Worm (Caenorhabditis elegans): Measurements from ENCODE around the gene dct-14.

The dct-14 gene

ce11 chrV:20500405-20500804 is at the start of gene dct-14:
Gene dct-14, minus strand, starts transcription at chrV:20500505.
- no peak for TF ChIP-seq him-1 (tag; optimal IDR thresholded peaks at IDR 0.05)
- no peak for TF ChIP-seq W03F9.2 (tag; optimal IDR thresholded peaks at IDR 0.05)
- TF ChIP-seq dao-5 (tag; optimal IDR thresholded peaks at IDR 0.05): no peak

ce11 chrV:20547048-20547447 is 46.7 kb upstream of the dct-14 start, which contains the start of gene Y38H6C.18:
Gene Y38H6C.18, minus strand, starts transcription at chrV:20547148.
- TF ChIP-seq dao-5 (tag; optimal IDR thresholded peaks at IDR 0.05) (no peak), W03F9.2 (tag; optimal IDR thresholded peaks at IDR 0.05) (no peak), him-1 (tag; optimal IDR thresholded peaks at IDR 0.05) (no peak)

- no peak for TF ChIP-seq dao-5 (tag; optimal IDR thresholded peaks at IDR 0.05)
- TF ChIP-seq W03F9.2 (tag; optimal IDR thresholded peaks at IDR 0.05): no peak
- no peak for TF ChIP-seq him-1 (tag; optimal IDR thresholded peaks at IDR 0.05)
Measured at ce11 chrV:20545742-20546141, 45.4 kb upstream of the dct-14 start.

DNA sequence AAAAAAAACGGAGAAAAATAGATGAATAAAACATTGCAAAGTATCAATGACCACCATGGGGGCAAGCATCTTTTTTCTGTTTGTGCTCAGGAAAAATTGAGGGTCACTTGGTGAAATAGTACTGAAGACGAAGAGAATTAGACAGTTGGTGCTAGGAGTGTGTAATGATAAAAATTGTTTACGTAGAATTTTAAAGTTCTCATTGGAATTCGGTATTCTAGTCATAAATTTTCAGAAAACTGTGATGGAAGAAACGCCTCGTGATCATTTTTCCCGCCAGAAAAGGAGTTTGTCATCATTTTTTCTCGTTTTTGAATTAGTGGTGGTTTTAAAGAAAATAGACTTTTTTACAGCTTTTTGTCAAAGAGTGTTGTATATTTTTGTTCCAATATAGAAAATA is 44.3 kb upstream of the dct-14 start:
- TF ChIP-seq him-1 (tag; optimal IDR thresholded peaks at IDR 0.05) (no peak), dao-5 (tag; optimal IDR thresholded peaks at IDR 0.05) (no peak), W03F9.2 (tag; optimal IDR thresholded peaks at IDR 0.05) (no peak)

DNA sequence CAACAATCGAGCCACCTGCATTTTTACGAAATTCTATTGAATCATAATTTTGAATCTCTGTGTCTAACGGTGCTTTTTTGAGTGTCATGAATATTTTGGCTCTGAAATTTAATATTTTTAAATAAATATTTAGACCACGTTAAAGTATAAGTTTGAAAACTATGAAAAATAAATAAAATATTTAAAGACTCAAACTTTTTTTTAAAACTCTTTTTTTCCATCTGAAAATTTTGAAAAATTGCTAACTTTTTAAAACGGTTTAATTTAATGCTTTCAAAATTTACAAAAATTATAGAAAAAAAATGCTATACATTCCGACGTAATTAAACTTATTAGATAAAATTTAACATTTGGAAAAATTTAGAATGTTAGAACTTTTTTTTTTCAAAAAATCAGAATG is 43.8 kb upstream of the dct-14 start, which contains the start of gene slc-36.3:
slc-36.3 (minus strand) TSS at position 101 of the 400 bp plus-strand sequence.
- TF ChIP-seq dao-5 (tag; optimal IDR thresholded peaks at IDR 0.05) (no peak), W03F9.2 (tag; optimal IDR thresholded peaks at IDR 0.05) (no peak), him-1 (tag; optimal IDR thresholded peaks at IDR 0.05) (no peak)

- no peak for TF ChIP-seq W03F9.2 (tag; optimal IDR thresholded peaks at IDR 0.05)
- no peak for TF ChIP-seq dao-5 (tag; optimal IDR thresholded peaks at IDR 0.05)
- no peak for TF ChIP-seq him-1 (tag; optimal IDR thresholded peaks at IDR 0.05)
Measured at ce11 chrV:20539055-20539454, 38.8 kb upstream of the dct-14 start, which contains the start of gene Y38H6C.16. Gene Y38H6C.16, minus strand, starts transcription at chrV:20539347.

DNA sequence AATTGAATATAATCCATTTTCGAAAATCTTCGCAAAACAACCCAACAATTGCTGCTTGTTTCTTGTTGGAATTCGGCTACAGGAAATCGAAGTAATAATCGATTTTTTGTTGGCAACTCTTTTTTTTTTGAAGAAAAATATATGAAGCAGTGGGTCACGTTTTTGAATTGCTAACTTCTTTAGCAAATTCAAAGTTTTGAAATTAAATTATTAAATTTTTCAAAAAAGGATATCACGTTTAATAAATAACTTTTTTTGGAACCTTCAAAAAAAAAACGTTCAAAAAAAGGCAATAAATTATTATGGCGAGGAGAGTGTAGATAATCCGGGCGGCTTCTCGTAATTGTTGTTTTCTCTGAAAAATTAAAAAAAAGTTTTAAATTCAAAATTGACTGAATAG is 35.9 kb upstream of the dct-14 start, which contains the start of gene Y38H6C.15:
Y38H6C.15 (minus strand) TSS at position 101 of the 400 bp plus-strand sequence.
- TF ChIP-seq him-1 (tag; optimal IDR thresholded peaks at IDR 0.05) (no peak), dao-5 (tag; optimal IDR thresholded peaks at IDR 0.05) (no peak), W03F9.2 (tag; optimal IDR thresholded peaks at IDR 0.05) (no peak)

DNA sequence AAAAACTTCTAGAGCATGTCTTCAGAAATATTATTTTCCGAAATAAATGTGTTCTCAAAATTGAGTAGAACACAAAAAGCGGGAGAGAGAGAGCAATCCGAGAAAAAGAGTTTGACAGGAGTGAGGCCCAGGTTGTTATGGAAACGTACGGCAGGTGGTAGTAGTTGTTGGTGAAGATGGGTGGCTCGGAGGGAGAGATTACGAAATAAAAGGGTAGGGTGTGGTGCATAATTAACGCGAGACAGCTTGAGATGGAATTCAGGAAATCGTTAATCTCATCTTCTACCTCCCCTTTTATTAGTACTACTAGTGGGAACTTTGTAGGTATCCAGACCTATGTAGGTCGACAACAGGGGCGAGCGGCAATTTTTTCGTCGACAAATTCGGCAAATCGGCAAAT is 33.8 kb upstream of the dct-14 start, which contains the start of gene famh-161:
famh-161 (minus strand) TSS at position 101 of the 400 bp plus-strand sequence.
- TF ChIP-seq dao-5 (tag; optimal IDR thresholded peaks at IDR 0.05): no peak
- TF ChIP-seq W03F9.2 (tag; optimal IDR thresholded peaks at IDR 0.05): no peak
- TF ChIP-seq him-1 (tag; optimal IDR thresholded peaks at IDR 0.05): no peak

- TF ChIP-seq him-1 (tag; optimal IDR thresholded peaks at IDR 0.05) (no peak), dao-5 (tag; optimal IDR thresholded peaks at IDR 0.05) (no peak), W03F9.2 (tag; optimal IDR thresholded peaks at IDR 0.05) (no peak)
Measured at ce11 chrV:20527493-20527892, 27.2 kb upstream of the dct-14 start, which contains the start of gene Y38H6C.13. Gene Y38H6C.13, plus strand, starts transcription at chrV:20527793.

DNA sequence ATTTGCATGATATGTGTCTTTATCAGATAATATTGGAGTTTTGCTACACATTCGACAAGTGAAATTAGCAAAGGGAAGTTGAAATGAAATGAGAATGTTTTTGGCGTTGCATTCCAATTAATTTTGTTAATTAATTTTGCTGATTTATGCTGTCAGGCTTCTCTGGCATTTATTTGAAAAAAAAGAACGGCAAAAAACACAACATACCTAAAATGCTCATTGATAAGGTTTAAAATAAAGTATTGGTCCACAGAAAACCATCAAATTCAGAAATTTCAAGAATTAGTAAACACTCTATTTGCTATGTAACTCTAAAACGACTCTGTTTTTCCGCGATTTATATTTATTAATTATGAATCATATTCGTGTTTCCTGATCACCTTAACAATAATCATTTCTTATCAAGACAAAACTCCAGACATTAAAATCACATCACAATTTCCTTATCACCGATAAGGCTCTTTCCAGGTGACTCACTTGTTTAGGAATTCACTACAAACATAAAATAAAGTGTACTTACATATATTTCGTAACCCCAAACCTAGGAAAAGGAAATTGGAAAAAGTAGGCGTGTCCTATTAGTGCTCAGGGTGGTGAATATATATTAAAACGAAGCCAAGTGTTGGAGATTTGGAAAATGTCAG is 25.6 kb upstream of the dct-14 start, which contains the start of the genes srh-166 and Y38H6C.24:
srh-166 (minus strand) TSS at position 51 of the 644 bp plus-strand sequence.
Y38H6C.24 (plus strand) TSS at position 620 of the 644 bp plus-strand sequence.
- TF ChIP-seq him-1 (tag; optimal IDR thresholded peaks at IDR 0.05): no peak
- TF ChIP-seq W03F9.2 (tag; optimal IDR thresholded peaks at IDR 0.05): no peak

- no peak for TF ChIP-seq him-1 (tag; optimal IDR thresholded peaks at IDR 0.05)
- TF ChIP-seq dao-5 (tag; optimal IDR thresholded peaks at IDR 0.05): no peak
- no peak for TF ChIP-seq W03F9.2 (tag; optimal IDR thresholded peaks at IDR 0.05)
Measured at ce11 chrV:20522219-20522618, 21.9 kb upstream of the dct-14 start, which contains the start of the genes Y38H6C.9 and fbxa-150. Gene Y38H6C.9, minus strand, starts transcription at chrV:20522270. Gene fbxa-150, plus strand, starts transcription at chrV:20522598.

ce11 chrV:20518927-20519326 is 18.6 kb upstream of the dct-14 start, which contains the start of gene Y38H6C.25:
Gene Y38H6C.25, plus strand, starts transcription at chrV:20519227.
- no peak for TF ChIP-seq dao-5 (tag; optimal IDR thresholded peaks at IDR 0.05)
- TF ChIP-seq W03F9.2 (tag; optimal IDR thresholded peaks at IDR 0.05): no peak
- no peak for TF ChIP-seq him-1 (tag; optimal IDR thresholded peaks at IDR 0.05)

ce11 chrV:20517005-20517404 is 16.7 kb upstream of the dct-14 start:
- TF ChIP-seq W03F9.2 (tag; optimal IDR thresholded peaks at IDR 0.05) (no peak), him-1 (tag; optimal IDR thresholded peaks at IDR 0.05) (no peak), dao-5 (tag; optimal IDR thresholded peaks at IDR 0.05) (no peak)

DNA sequence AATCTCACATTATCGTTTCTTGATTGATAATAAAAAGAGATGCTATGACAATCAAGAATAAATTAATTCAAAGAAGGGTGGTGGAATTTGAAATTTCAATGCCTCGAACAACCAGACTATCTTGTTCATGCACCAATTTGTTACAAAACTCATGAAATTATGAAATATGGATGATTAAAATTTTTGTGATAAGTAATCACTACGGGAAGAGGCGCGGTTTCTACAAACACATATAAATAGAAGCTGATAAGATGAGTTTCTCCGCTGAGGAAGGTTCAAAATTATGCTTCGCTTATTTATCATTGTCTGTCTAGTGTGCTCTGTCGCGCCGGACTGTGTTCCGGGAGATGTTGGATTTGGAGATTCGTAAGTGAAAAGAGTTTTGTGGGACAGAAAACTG is 14.2 kb upstream of the dct-14 start:
- TF ChIP-seq him-1 (tag; optimal IDR thresholded peaks at IDR 0.05) (no peak), W03F9.2 (tag; optimal IDR thresholded peaks at IDR 0.05) (no peak)

Measured in whole organism, L4/young adult.